Worm (Caenorhabditis elegans) whole organism, L4 larva: ENCODE data around the gene F13B6.3.
A peak's percentile ranks its signal among the peaks of the same experiment; 100 is the strongest.
"Not testable (repeated sequence)": the region's sequence is repeated elsewhere in the genome, so short reads cannot be mapped to it uniquely, and the experiment has no call there.

Experiments used
- Y48G9A.11 ChIP-seq: fragments of 200-800 bp; sonication (Bioruptor generic); IDR thresholded peaks from 2 replicates; pipeline ENCODE4 v1.3.6; 2022; ENCODE audit warnings: missing genetic modification reagents, missing genetic modification characterization, missing compliant biosample characterization
- ZK546.5 ChIP-seq, 2 experiments: sonication (generic microtip); optimal IDR thresholded peaks; 2 replicates each; lab custom pipeline; 2017; ENCODE audit warnings: missing biosample characterization in 2 of 2, missing genetic modification characterization in 2 of 2
- aly-2 ChIP-seq: sonication (generic microtip); optimal IDR thresholded peaks from 2 replicates; lab custom pipeline; 2018; ENCODE audit warnings: missing biosample characterization, missing genetic modification characterization
- ces-1 ChIP-seq: fragments of 150-350 bp; sonication (generic microtip); optimal IDR thresholded peaks from 4 replicates; lab custom pipeline; 2014; ENCODE audit warnings: missing biosample characterization, missing genetic modification reagents, missing genetic modification characterization
- ctbp-1 ChIP-seq: fragments of 200-800 bp; sonication (Bioruptor generic); IDR thresholded peaks from 2 replicates; pipeline ENCODE4 v1.3.6; 2022; ENCODE audit warnings: missing genetic modification reagents, missing genetic modification characterization, missing compliant biosample characterization
- daf-8 ChIP-seq: fragments of 200-800 bp; sonication (Bioruptor generic); IDR thresholded peaks from 2 replicates; pipeline ENCODE4 v1.3.6; 2022; ENCODE audit warnings: missing genetic modification characterization, missing compliant biosample characterization
- dmd-6 ChIP-seq: fragments of 200-800 bp; sonication (Bioruptor generic); IDR thresholded peaks from 2 replicates; pipeline ENCODE4 v1.3.6; 2022; ENCODE audit warnings: missing genetic modification reagents, missing genetic modification characterization, missing compliant biosample characterization
- dpl-1 ChIP-seq: fragments of 150-350 bp; optimal IDR thresholded peaks from 2 replicates; lab custom pipeline; 2014; ENCODE audit warnings: missing biosample characterization, missing genetic modification reagents, missing genetic modification characterization
- duxl-1 ChIP-seq: sonication (generic microtip); optimal IDR thresholded peaks from 2 replicates; lab custom pipeline; 2016; ENCODE audit warnings: mild to moderate bottlenecking, missing genetic modification characterization, moderate library complexity, missing compliant biosample characterization; ENCODE audit not compliant: poor library complexity
- gei-8 ChIP-seq: fragments of 200-800 bp; sonication (Bioruptor generic); optimal IDR thresholded peaks from 2 replicates; lab custom pipeline; 2018; ENCODE audit warnings: mild to moderate bottlenecking, missing genetic modification characterization, missing compliant biosample characterization
- hlh-11 ChIP-seq: fragments of 200-800 bp; sonication (Bioruptor generic); optimal IDR thresholded peaks from 2 replicates; lab custom pipeline; 2018; ENCODE audit warnings: mild to moderate bottlenecking, missing genetic modification characterization, missing compliant biosample characterization
- hlh-30 ChIP-seq: sonication (generic microtip); optimal IDR thresholded peaks from 2 replicates; lab custom pipeline; 2017; ENCODE audit warnings: antibody characterized with exemption, mild to moderate bottlenecking, missing genetic modification characterization, missing compliant biosample characterization; ENCODE audit not compliant: insufficient read depth
- lim-7 ChIP-seq: fragments of 200-800 bp; sonication (Bioruptor generic); IDR thresholded peaks from 2 replicates; pipeline ENCODE4 v1.3.6; 2022; ENCODE audit warnings: missing genetic modification characterization, missing compliant biosample characterization
- lin-39 ChIP-seq: fragments of 150-350 bp; optimal IDR thresholded peaks from 2 replicates; lab custom pipeline; 2014; ENCODE audit warnings: missing biosample characterization, missing genetic modification reagents, missing genetic modification characterization
- mdl-1 ChIP-seq, 2 experiments: fragments of 150-350 bp in 1 of 2; sonication (generic microtip) in 1 of 2; optimal IDR thresholded peaks; 2 replicates each; lab custom pipeline; 2014 to 2017; ENCODE audit warnings: missing biosample characterization in 2 of 2, missing genetic modification characterization in 2 of 2
- mep-1 ChIP-seq: fragments of 150-350 bp; sonication (generic microtip); optimal IDR thresholded peaks from 3 replicates; lab custom pipeline; 2014; ENCODE audit warnings: missing biosample characterization, missing genetic modification characterization
- mes-2 ChIP-seq: sonication (generic microtip); optimal IDR thresholded peaks from 2 replicates; lab custom pipeline; 2016; ENCODE audit warnings: missing genotype, mild to moderate bottlenecking, missing genetic modification characterization, missing compliant biosample characterization; ENCODE audit not compliant: poor library complexity, severe bottlenecking
- nhr-111 ChIP-seq: fragments of 200-800 bp; sonication (Bioruptor generic); optimal IDR thresholded peaks from 2 replicates; lab custom pipeline; 2018; ENCODE audit warnings: mild to moderate bottlenecking, missing genetic modification characterization, missing compliant biosample characterization
- nhr-28 ChIP-seq: fragments of 150-350 bp; optimal IDR thresholded peaks from 2 replicates; lab custom pipeline; 2014; ENCODE audit warnings: missing biosample characterization, missing genetic modification characterization
- nhr-6 ChIP-seq: fragments of 150-350 bp; optimal IDR thresholded peaks from 2 replicates; lab custom pipeline; 2014; ENCODE audit warnings: missing biosample characterization, missing genetic modification characterization
- nhr-77 ChIP-seq: fragments of 150-350 bp; optimal IDR thresholded peaks from 2 replicates; lab custom pipeline; 2014; ENCODE audit warnings: missing biosample characterization, missing genetic modification characterization
- pha-4 ChIP-seq, 2 experiments: fragments of 150-350 bp in 1 of 2; fragments of 200-800 bp in 1 of 2; sonication (Bioruptor generic) in 1 of 2; IDR thresholded peaks in 1 of 2; optimal IDR thresholded peaks in 1 of 2; 2 replicates each; pipeline versions ENCODE4 v1.3.6 to Lab custom; 2014 to 2022; ENCODE audit warnings: missing genetic modification characterization in 2 of 2, missing genetic modification reagents in 2 of 2, missing biosample characterization in 1 of 2, missing compliant biosample characterization in 1 of 2
- sdz-12 ChIP-seq: fragments of 200-800 bp; sonication (Bioruptor generic); optimal IDR thresholded peaks from 2 replicates; lab custom pipeline; 2018; ENCODE audit warnings: mild to moderate bottlenecking, missing genetic modification characterization, missing compliant biosample characterization
- snpc-1.2 ChIP-seq: fragments of 200-800 bp; sonication (Bioruptor generic); IDR thresholded peaks from 2 replicates; pipeline ENCODE4 v1.3.6; 2022; ENCODE audit warnings: missing genetic modification reagents, missing genetic modification characterization, missing compliant biosample characterization
- tag-97 ChIP-seq: fragments of 200-800 bp; sonication (Bioruptor generic); IDR thresholded peaks from 2 replicates; pipeline ENCODE4 v1.3.6; 2022; ENCODE audit warnings: missing genetic modification characterization, missing compliant biosample characterization
- tra-1 ChIP-seq: fragments of 200-800 bp; sonication (Bioruptor generic); IDR thresholded peaks from 2 replicates; pipeline ENCODE4 v1.3.6; 2022; ENCODE audit warnings: missing genetic modification reagents, missing genetic modification characterization, missing compliant biosample characterization
- unc-62 ChIP-seq, 3 experiments: fragments of 150-350 bp in 1 of 3; sonication (generic microtip); optimal IDR thresholded peaks in 2 of 3; peaks in 1 of 3; 1 replicate in 1 of 3; 2 replicates in 2 of 3; lab custom pipeline; 2014 to 2017; ENCODE audit warnings: missing biosample characterization in 3 of 3, missing genetic modification characterization in 3 of 3, missing genetic modification reagents in 3 of 3, missing genotype in 1 of 3
- zfp-3 ChIP-seq: fragments of 200-800 bp; sonication (Bioruptor generic); conservative IDR thresholded peaks from 2 replicates; pipeline ENCODE4 v1.3.6; 2022; ENCODE audit warnings: missing genetic modification reagents, missing genetic modification characterization, missing compliant biosample characterization
- zip-11 ChIP-seq: fragments of 200-800 bp; sonication (Bioruptor generic); IDR thresholded peaks from 2 replicates; pipeline ENCODE4 v1.3.6; 2022; ENCODE audit warnings: missing genetic modification characterization, missing compliant biosample characterization

F13B6.3 gene

ce11 chrIV:7445236-7445635 is 20.5 kb downstream of the F13B6.3 start, which contains the start of gene valv-1:
Gene valv-1 (minus strand): TSS chrIV:7445336.
- TF ChIP-seq dpl-1 (no peak), mep-1 (tag; lab: Kevin White, UChicago) (no peak), daf-8 (GFP tag; lab: Robert Waterston, UW) (no peak), nhr-6 (no peak), ctbp-1 (GFP tag; lab: Robert Waterston, UW) (no peak), unc-62 (GFP tag; optimal IDR thresholded peaks at IDR 0.05 in 1 of 2; lab: Kevin White, UChicago) (peak in 1 of 2 experiments; percentile 51), unc-62 (tag; optimal IDR thresholded peaks at IDR 0.05; lab: Kevin White, UChicago) (no peak), ZK546.5 (tag; optimal IDR thresholded peaks at IDR 0.05; lab: Kevin White, UChicago) (no peak), lin-39 (tag; lab: Kevin White, UChicago) (no peak)
- TF ChIP-seq, all 104 proteins: peak for 1

- TF ChIP-seq snpc-1.2 (GFP tag; lab: Robert Waterston, UW) (0 out of 2 replicates have a peak, but pooled peaks have one; percentile 22), lim-7 (GFP tag; lab: Robert Waterston, UW) (peak; percentile 73), pha-4 (GFP tag; IDR thresholded peaks at IDR 0.05; lab: Robert Waterston, UW) (peak; percentile 12; the same call in 1 of the 2 replicates), tra-1 (0 out of 2 replicates have a peak, but pooled peaks have one; percentile 28), Y48G9A.11 (0 out of 2 replicates have a peak, but pooled peaks have one; percentile 36)
- not testable (repeated sequence) for TF ChIP-seq pha-4 (tag; optimal IDR thresholded peaks at IDR 0.05; lab: Kevin White, UChicago)
Observed at ce11 chrIV:7440985-7441384, 24.8 kb downstream of the F13B6.3 start.

ce11 chrIV:7440238-7440637 is 25.5 kb downstream of the F13B6.3 start:
- no peak for TF ChIP-seq tra-1
- TF ChIP-seq hlh-11: peak; percentile 3
- TF ChIP-seq nhr-28 (tag; lab: Kevin White, UChicago): peak; percentile 66
- no peak for TF ChIP-seq aly-2 (tag; lab: Kevin White, UChicago)

- TF ChIP-seq tag-97 (GFP tag; lab: Robert Waterston, UW): no peak
- no peak for TF ChIP-seq zip-11 (GFP tag; lab: Robert Waterston, UW)
- peak in 1 of 2 experiments; percentile 92 for TF ChIP-seq unc-62 (GFP tag; optimal IDR thresholded peaks at IDR 0.05 in 1 of 2; lab: Kevin White, UChicago)
- no peak for TF ChIP-seq unc-62 (tag; optimal IDR thresholded peaks at IDR 0.05; lab: Kevin White, UChicago)
- no peak for TF ChIP-seq sdz-12 (GFP tag; lab: Kevin White, UChicago)
Observed at ce11 chrIV:7439377-7439776, 26.4 kb downstream of the F13B6.3 start.

ce11 chrIV:7433858-7434257 is 31.9 kb downstream of the F13B6.3 start, which contains the start of gene B0496.11:
Gene B0496.11 (minus strand): TSS chrIV:7433958.
- TF ChIP-seq nhr-77 (tag; lab: Kevin White, UChicago) (no peak), ces-1 (no peak), dmd-6 (GFP tag; lab: Robert Waterston, UW) (no peak), mdl-1 (tag; optimal IDR thresholded peaks at IDR 0.05; lab: Kevin White, UChicago) (no peak), gei-8 (GFP tag; lab: Kevin White, UChicago) (no peak)

ce11 chrIV:7428998-7429397 is 36.8 kb downstream of the F13B6.3 start:
- TF ChIP-seq mes-2 (tag; lab: Kevin White, UChicago) (no peak), zfp-3 (no peak), duxl-1 (tag; lab: Kevin White, UChicago) (no peak), nhr-111 (no peak), hlh-30 (no peak)
